Worm (Caenorhabditis elegans) whole organism, early embryonic: Measurements from ENCODE around the gene W07G4.8.

ENCODE experiments used
- B0310.2 ChIP-seq: sonication (generic microtip); optimal IDR thresholded peaks from 2 replicates; lab custom pipeline; 2016; ENCODE audit warnings: mild to moderate bottlenecking, missing genetic modification characterization, missing compliant biosample characterization
- F13C5.2 ChIP-seq: sonication (generic microtip); optimal IDR thresholded peaks from 2 replicates; lab custom pipeline; 2017; ENCODE audit warnings: mild to moderate bottlenecking, missing genetic modification characterization, inconsistent platforms, missing compliant biosample characterization
- aly-1 ChIP-seq: sonication (generic microtip); optimal IDR thresholded peaks from 2 replicates; lab custom pipeline; 2016; ENCODE audit warnings: missing genetic modification characterization, missing compliant biosample characterization
- ama-1 ChIP-seq: fragments of 150-350 bp; optimal IDR thresholded peaks from 2 replicates; lab custom pipeline; 2014
- ceh-13 ChIP-seq: fragments of 200-800 bp; sonication (Bioruptor generic); optimal IDR thresholded peaks from 2 replicates; lab custom pipeline; 2018; ENCODE audit warnings: mild to moderate bottlenecking, missing genetic modification characterization, missing compliant biosample characterization
- ceh-36 ChIP-seq: sonication (generic microtip); optimal IDR thresholded peaks from 2 replicates; lab custom pipeline; 2016; ENCODE audit warnings: missing genetic modification characterization, inconsistent platforms, missing compliant biosample characterization
- ets-7 ChIP-seq: sonication (generic microtip); optimal IDR thresholded peaks from 2 replicates; lab custom pipeline; 2016; ENCODE audit warnings: missing genotype, missing genetic modification characterization, missing compliant biosample characterization
- flt-1 ChIP-seq: fragments of 200-800 bp; sonication (Bioruptor generic); IDR thresholded peaks from 2 replicates; pipeline ENCODE4 v1.3.6; 2022; ENCODE audit warnings: missing genetic modification characterization, missing compliant biosample characterization
- hmbx-1 ChIP-seq: sonication (generic microtip); optimal IDR thresholded peaks from 2 replicates; lab custom pipeline; 2016; ENCODE audit warnings: mild to moderate bottlenecking, missing genetic modification characterization, missing compliant biosample characterization
- hmg-4 ChIP-seq: fragments of 200-800 bp; sonication (Bioruptor generic); optimal IDR thresholded peaks from 2 replicates; lab custom pipeline; 2018; ENCODE audit warnings: mild to moderate bottlenecking, missing genetic modification characterization, missing compliant biosample characterization
- hnd-1 ChIP-seq: sonication (generic microtip); optimal IDR thresholded peaks from 2 replicates; lab custom pipeline; 2016; ENCODE audit warnings: missing genetic modification characterization, missing compliant biosample characterization
- pes-1 ChIP-seq: fragments of 200-800 bp; sonication (Bioruptor generic); IDR thresholded peaks from 2 replicates; pipeline ENCODE4 v1.3.6; 2022; ENCODE audit warnings: missing genetic modification reagents, missing genetic modification characterization, missing compliant biosample characterization
- scrt-1 ChIP-seq: fragments of 200-800 bp; sonication (Bioruptor generic); IDR thresholded peaks from 2 replicates; pipeline ENCODE4 v1.3.6; 2022; ENCODE audit warnings: missing genetic modification characterization, missing compliant biosample characterization
- sea-1 ChIP-seq: fragments of 200-800 bp; sonication (Bioruptor generic); conservative IDR thresholded peaks from 2 replicates; pipeline ENCODE4 v1.3.6; 2022; ENCODE audit warnings: missing genetic modification characterization, missing compliant biosample characterization
- tbx-11 ChIP-seq: fragments of 200-800 bp; sonication (Bioruptor generic); IDR thresholded peaks from 2 replicates; pipeline ENCODE4 v1.3.6; 2022; ENCODE audit warnings: missing genetic modification characterization, missing compliant biosample characterization
- tbx-37 ChIP-seq: fragments of 200-800 bp; sonication (Bioruptor generic); conservative IDR thresholded peaks from 2 replicates; pipeline ENCODE4 v1.3.6; 2022; ENCODE audit warnings: missing genetic modification reagents, missing genetic modification characterization, missing compliant biosample characterization
- tra-4 ChIP-seq: sonication (generic microtip); optimal IDR thresholded peaks from 2 replicates; lab custom pipeline; 2017; ENCODE audit warnings: missing genetic modification characterization, missing compliant biosample characterization

Gene W07G4.8

DNA sequence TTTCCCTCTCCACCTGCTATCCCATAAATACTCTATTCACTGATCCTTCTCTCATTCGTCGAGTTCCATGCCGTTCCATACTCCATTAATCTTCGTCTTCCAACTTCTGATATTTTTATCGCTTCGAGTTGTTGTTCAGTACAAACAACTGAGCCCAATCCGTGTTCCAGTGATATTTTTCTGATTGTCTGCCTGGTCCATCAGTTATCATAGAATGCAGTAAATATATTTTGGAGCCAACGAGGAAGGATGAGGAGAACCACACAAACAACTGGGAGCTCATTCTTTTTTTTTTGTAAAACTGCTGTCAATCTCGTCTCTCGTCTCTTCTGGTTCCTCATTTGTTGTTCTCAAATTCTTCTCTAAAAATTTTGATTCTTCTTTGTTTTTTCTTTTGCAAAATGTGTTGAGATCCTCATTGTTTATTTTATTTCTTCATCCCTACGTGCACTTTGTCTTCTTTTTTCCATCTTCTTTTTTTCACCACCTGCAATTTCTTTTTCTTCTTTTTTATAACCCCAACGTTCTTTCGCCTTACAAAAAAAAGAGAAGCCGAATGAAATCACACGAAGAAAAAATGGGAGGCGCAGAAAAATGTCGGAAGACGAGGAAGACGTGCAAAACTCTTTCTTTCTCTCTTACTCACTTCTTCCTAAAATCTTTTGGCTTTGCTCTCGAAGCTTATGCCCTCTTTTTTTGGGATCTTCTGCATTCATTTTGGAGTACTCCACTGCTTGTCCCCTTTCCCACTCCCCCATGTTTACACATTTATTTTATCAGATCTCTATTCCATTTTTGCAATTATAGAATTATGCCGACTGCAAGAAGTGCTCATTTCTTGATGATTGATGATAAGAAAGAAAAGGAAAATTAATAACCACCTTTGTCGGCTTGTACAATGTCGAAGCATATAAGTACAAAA is 34.7 kb upstream of the W07G4.8 start:
- TF ChIP-seq tbx-11 (GFP tag; lab: Robert Waterston, UW): no peak
- no peak for TF ChIP-seq hnd-1
- no peak for TF ChIP-seq hmg-4 (GFP tag; lab: Kevin White, UChicago)
- no peak for TF ChIP-seq tbx-37 (GFP tag; lab: Robert Waterston, UW)
- TF ChIP-seq ceh-36: no peak
- TF ChIP-seq scrt-1 (GFP tag; lab: Robert Waterston, UW): no peak
- TF ChIP-seq ceh-13 (GFP tag; lab: Kevin White, UChicago): no peak
- no peak for TF ChIP-seq sea-1 (GFP tag; lab: Robert Waterston, UW)
- no peak for TF ChIP-seq F13C5.2 (tag; lab: Kevin White, UChicago)
- TF ChIP-seq flt-1: no peak
- no peak for TF ChIP-seq ets-7 (tag; lab: Kevin White, UChicago)
- no peak for TF ChIP-seq B0310.2 (tag; lab: Kevin White, UChicago)
- no peak for TF ChIP-seq tra-4
- no peak for TF ChIP-seq ama-1
- no peak for TF ChIP-seq pes-1

DNA sequence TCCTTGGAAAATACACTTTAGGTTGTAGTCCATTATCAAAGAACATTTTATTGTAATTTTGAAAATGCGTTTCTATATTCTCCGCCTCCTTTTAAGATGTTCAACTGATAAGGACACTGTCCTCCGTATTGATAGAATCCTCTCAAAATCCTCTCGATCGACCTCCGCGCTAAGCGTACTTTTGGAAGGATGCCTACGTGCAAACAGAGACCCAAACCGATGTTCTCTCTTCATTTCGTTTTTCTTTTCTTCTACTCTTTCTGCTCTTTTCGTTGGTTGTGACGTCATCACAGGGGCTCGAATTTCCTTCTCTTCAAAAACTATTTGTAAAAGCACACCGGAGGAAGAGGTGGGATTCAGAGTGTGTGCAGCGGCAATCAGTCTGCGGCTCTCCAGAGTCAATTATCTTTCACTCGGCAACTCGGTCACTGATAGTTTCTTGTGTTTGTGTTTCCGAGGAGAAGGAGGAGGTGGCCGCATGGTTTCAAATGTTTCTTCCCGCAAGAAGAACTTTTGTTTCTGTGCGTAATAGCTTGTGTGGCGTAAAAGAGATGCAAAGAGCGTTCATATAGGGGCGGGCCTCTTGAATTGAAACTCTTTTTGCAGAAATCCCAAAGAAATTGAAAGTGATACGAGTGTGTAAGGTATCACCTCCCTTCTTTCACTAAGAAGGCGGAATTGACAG is 33.2 kb upstream of the W07G4.8 start, which contains the start of gene C34B4.2:
Gene C34B4.2 (plus strand): TSS at position 614 of the 685 bp plus-strand sequence.
- TF ChIP-seq tra-4 (no peak), hnd-1 (no peak)

ce11 chrV:13081197-13081747 is 31.9 kb upstream of the W07G4.8 start:
- TF ChIP-seq ets-7 (tag; lab: Kevin White, UChicago) (no peak), B0310.2 (tag; lab: Kevin White, UChicago) (no peak), scrt-1 (GFP tag; lab: Robert Waterston, UW) (no peak), ceh-36 (no peak), sea-1 (GFP tag; lab: Robert Waterston, UW) (no peak), hnd-1 (no peak), F13C5.2 (tag; lab: Kevin White, UChicago) (no peak), flt-1 (no peak), pes-1 (no peak), ama-1 (no peak), tbx-37 (GFP tag; lab: Robert Waterston, UW) (no peak), ceh-13 (GFP tag; lab: Kevin White, UChicago) (no peak), hmbx-1 (tag; lab: Kevin White, UChicago) (no peak), hmg-4 (GFP tag; lab: Kevin White, UChicago) (no peak), aly-1 (no peak), tbx-11 (GFP tag; lab: Robert Waterston, UW) (no peak), tra-4 (no peak)

DNA sequence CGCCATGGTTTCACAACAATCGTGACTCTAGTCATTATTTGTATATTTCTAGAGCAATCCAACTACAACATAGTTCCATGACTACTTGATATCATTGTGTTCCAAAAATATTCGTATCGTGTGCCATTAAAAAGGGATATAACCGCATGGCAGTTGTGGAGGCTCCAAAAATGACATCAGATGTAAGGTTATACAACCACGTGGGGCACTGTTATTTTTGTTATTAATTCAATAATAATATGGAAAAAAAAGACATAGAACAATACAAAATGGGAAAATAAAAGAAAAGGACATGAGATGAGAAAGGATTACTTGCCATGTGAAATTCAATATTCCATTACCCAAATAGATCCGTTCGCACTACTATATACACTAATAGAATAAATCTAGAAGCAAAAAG is 26.1 kb upstream of the W07G4.8 start:
- no peak for TF ChIP-seq tbx-37 (GFP tag; lab: Robert Waterston, UW)

DNA sequence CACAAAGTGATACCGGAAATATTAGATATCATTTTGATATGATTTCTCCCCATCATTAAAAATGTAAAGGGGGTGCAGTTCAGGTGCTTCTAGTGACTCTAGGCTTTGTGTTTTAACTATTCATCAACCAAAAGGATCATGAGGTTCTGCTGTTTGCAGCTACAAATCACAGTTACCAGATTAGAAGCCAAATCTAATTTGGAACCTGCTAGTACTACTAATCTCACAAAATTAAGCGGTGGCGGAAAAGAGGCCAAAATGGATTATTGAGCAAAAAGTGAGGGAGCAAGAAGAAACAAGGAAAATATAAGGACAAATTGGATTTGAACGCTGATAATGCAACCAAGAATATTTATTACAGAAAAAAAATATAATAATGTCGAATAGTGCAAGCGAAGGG is 24.8 kb upstream of the W07G4.8 start:
- TF ChIP-seq sea-1 (GFP tag; lab: Robert Waterston, UW) (no peak), tra-4 (no peak), hnd-1 (no peak), hmbx-1 (tag; lab: Kevin White, UChicago) (no peak), ceh-36 (no peak), aly-1 (no peak), pes-1 (no peak), ets-7 (tag; lab: Kevin White, UChicago) (no peak), F13C5.2 (tag; lab: Kevin White, UChicago) (no peak), hmg-4 (GFP tag; lab: Kevin White, UChicago) (no peak), B0310.2 (tag; lab: Kevin White, UChicago) (no peak), flt-1 (no peak), tbx-37 (GFP tag; lab: Robert Waterston, UW) (no peak), scrt-1 (GFP tag; lab: Robert Waterston, UW) (no peak), tbx-11 (GFP tag; lab: Robert Waterston, UW) (no peak)

DNA sequence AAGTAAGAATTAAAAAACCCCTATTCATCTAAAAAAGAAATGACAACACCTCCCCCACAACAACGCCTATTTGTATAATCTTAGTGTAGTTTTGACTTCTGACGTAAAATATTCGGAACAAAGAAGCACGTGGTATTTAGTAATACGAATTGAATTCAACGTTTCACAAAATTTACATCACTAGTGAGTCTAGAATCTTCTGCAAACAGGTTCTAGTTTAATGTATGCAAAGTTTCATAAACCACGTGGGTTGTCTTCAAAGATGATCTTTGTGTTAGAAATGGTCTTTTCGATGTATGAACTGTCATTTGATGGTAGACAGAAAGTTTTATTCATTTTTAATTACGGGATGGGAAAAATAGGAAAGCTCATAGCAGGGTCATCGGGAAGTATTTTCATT is 23.8 kb upstream of the W07G4.8 start:
- TF ChIP-seq tbx-11 (GFP tag; lab: Robert Waterston, UW): no peak
- TF ChIP-seq aly-1: no peak
- TF ChIP-seq ama-1: no peak
- TF ChIP-seq sea-1 (GFP tag; lab: Robert Waterston, UW): no peak

ce11 chrV:13071052-13071451 is 21.7 kb upstream of the W07G4.8 start, which contains the start of gene C34B4.3:
Gene C34B4.3 (minus strand): TSS chrV:13071152.
- TF ChIP-seq sea-1 (GFP tag; lab: Robert Waterston, UW): no peak
- TF ChIP-seq flt-1: no peak
- TF ChIP-seq aly-1: no peak
- no peak for TF ChIP-seq pes-1
- no peak for TF ChIP-seq ceh-36
- no peak for TF ChIP-seq tbx-37 (GFP tag; lab: Robert Waterston, UW)
- TF ChIP-seq tra-4: no peak
- no peak for TF ChIP-seq hmbx-1 (tag; lab: Kevin White, UChicago)
- no peak for TF ChIP-seq ceh-13 (GFP tag; lab: Kevin White, UChicago)
- TF ChIP-seq tbx-11 (GFP tag; lab: Robert Waterston, UW): no peak
- TF ChIP-seq F13C5.2 (tag; lab: Kevin White, UChicago): no peak
- TF ChIP-seq scrt-1 (GFP tag; lab: Robert Waterston, UW): no peak
- TF ChIP-seq hmg-4 (GFP tag; lab: Kevin White, UChicago): no peak
- TF ChIP-seq hnd-1: no peak
- no peak for TF ChIP-seq ama-1
